Fruit fly (Drosophila melanogaster): ENCODE data around the gene CG8086.
A peak's percentile ranks its signal among the peaks of the same experiment; 100 is the strongest.

Gene CG8086

dm6 chr2L:8243903-8244302, 13.4 kb downstream of the CG8086 start, which contains the start of gene CG43057:
Gene CG43057 (minus strand): TSS chr2L:8244003.
- TF ChIP-seq noc (tag; optimal IDR thresholded peaks at IDR 0.05), result no peak

- no peak for TF ChIP-seq noc (tag; optimal IDR thresholded peaks at IDR 0.05)
Measured at dm6 chr2L:8242186-8242585, 15.1 kb downstream of the CG8086 start, which contains the start of gene CG14277. Gene CG14277 (plus strand): TSS chr2L:8242486.

dm6 chr2L:8241700-8242099, 15.6 kb downstream of the CG8086 start, which contains the start of gene Spn28F:
Gene Spn28F (minus strand): TSS chr2L:8241800.
- TF ChIP-seq noc (tag; optimal IDR thresholded peaks at IDR 0.05), result no peak

- TF ChIP-seq noc (tag; optimal IDR thresholded peaks at IDR 0.05), result no peak
Measured at dm6 chr2L:8239712-8240245, 17.5 kb downstream of the CG8086 start, which contains the start of gene Pvr. Gene Pvr (minus strand): TSS chr2L:8239878.

- TF ChIP-seq noc (tag; optimal IDR thresholded peaks at IDR 0.05), result peak; percentile 30
Measured at dm6 chr2L:8239032-8239650, 18.2 kb downstream of the CG8086 start.

dm6 chr2L:8233571-8233970, 23.7 kb downstream of the CG8086 start:
- TF ChIP-seq noc (tag; optimal IDR thresholded peaks at IDR 0.05), result no peak

dm6 chr2L:8232389-8232788, 24.9 kb downstream of the CG8086 start:
- no peak for TF ChIP-seq noc (tag; optimal IDR thresholded peaks at IDR 0.05)

- TF ChIP-seq noc (tag; optimal IDR thresholded peaks at IDR 0.05), result no peak
Measured at dm6 chr2L:8230255-8230654, 27.0 kb downstream of the CG8086 start.

- peak; percentile 79 for TF ChIP-seq noc (tag; optimal IDR thresholded peaks at IDR 0.05)
Measured at dm6 chr2L:8229628-8230027, 27.7 kb downstream of the CG8086 start.

dm6 chr2L:8229134-8229533, 28.2 kb downstream of the CG8086 start:
- no peak for TF ChIP-seq noc (tag; optimal IDR thresholded peaks at IDR 0.05)

dm6 chr2L:8220393-8220934, 36.8 kb downstream of the CG8086 start, which contains the start of gene Snx6:
Gene Snx6 (minus strand): TSS chr2L:8220741.
- no peak for TF ChIP-seq noc (tag; optimal IDR thresholded peaks at IDR 0.05)

- no peak for TF ChIP-seq noc (tag; optimal IDR thresholded peaks at IDR 0.05)
Measured at dm6 chr2L:8217917-8218316, 39.4 kb downstream of the CG8086 start, which contains the start of gene CG8292. Gene CG8292 (minus strand): TSS chr2L:8218017.

dm6 chr2L:8215259-8215929, 41.9 kb downstream of the CG8086 start, which contains the start of gene CG8349:
Gene CG8349 (plus strand): TSS chr2L:8215915.
- TF ChIP-seq noc (tag; optimal IDR thresholded peaks at IDR 0.05), result no peak

dm6 chr2L:8213987-8214386, 43.3 kb downstream of the CG8086 start, which contains the start of gene CG8353:
Gene CG8353 (plus strand): TSS chr2L:8214045.
- peak; percentile 27 for TF ChIP-seq noc (tag; optimal IDR thresholded peaks at IDR 0.05)

- peak; percentile 98 for TF ChIP-seq noc (tag; optimal IDR thresholded peaks at IDR 0.05)
Measured at dm6 chr2L:8212666-8213270, 44.5 kb downstream of the CG8086 start, which contains the start of the genes CG8372 and CG8360. Gene CG8372 (minus strand): TSS chr2L:8212902. Gene CG8360 (plus strand): TSS chr2L:8212959.

dm6 chr2L:8211070-8211469, 46.2 kb downstream of the CG8086 start, which contains the start of gene Ssb-c31a:
Gene Ssb-c31a (plus strand): TSS chr2L:8211347.
- peak; percentile 67 for TF ChIP-seq noc (tag; optimal IDR thresholded peaks at IDR 0.05)
